Comparison of ENCODE assay signal across 2 fruit fly cellular contexts in genomic region chrX:15147069-15147468, dm6.
TF ChIP-seq lines count a peak whose summit lies in the region.

No protein-coding gene starts in this region.

- TF ChIP-seq CTCF in whole organism, embryonic (GFP tag; optimal IDR thresholded peaks at IDR 0.05; lab: Kevin White, UChicago), result no peak

TF ChIP-seq in whole organism, embryonic, 481 proteins besides CTCF, POLR2A, EP300 and RAD21:
- TF ChIP-seq pros (GFP tag; optimal IDR thresholded peaks at IDR 0.05; lab: Kevin White, UChicago) (peak; percentile 98), Blimp-1 (GFP tag; optimal IDR thresholded peaks at IDR 0.05; lab: Kevin White, UChicago) (peak; percentile 88), tna (GFP tag; IDR thresholded peaks at IDR 0.05; lab: Robert Waterston, UW; ENCODE audit: partially characterized antibody) (no peak), fd64A (GFP tag; optimal IDR thresholded peaks at IDR 0.05; lab: Kevin White, UChicago) (no peak)

TF ChIP-seq in whole organism, prepupa, 60 proteins besides CTCF, POLR2A, EP300 and RAD21:
- TF ChIP-seq CG31627 (GFP tag; optimal IDR thresholded peaks at IDR 0.05; lab: Kevin White, UChicago), result no peak
- TF ChIP-seq Ets21C (GFP tag; optimal IDR thresholded peaks at IDR 0.05; lab: Kevin White, UChicago), result no peak
- peak; percentile 45 for TF ChIP-seq Blimp-1 (GFP tag; optimal IDR thresholded peaks at IDR 0.05; lab: Kevin White, UChicago)
- no peak for TF ChIP-seq dsx (GFP tag; optimal IDR thresholded peaks at IDR 0.05; lab: Kevin White, UChicago; ENCODE audit: poor library complexity, severe bottlenecking)
- TF ChIP-seq esn (GFP tag; optimal IDR thresholded peaks at IDR 0.05; lab: Kevin White, UChicago), result no peak
- no peak for TF ChIP-seq fd85E (GFP tag; optimal IDR thresholded peaks at IDR 0.05; lab: Kevin White, UChicago)

Comparison
In these comparisons a context has a peak if more than half of its experiments do, and no peak if none do; other contexts are left out.
1. Of the 7 proteins assayed by ChIP-seq in both whole organism, embryonic and whole organism, prepupa: peak only in whole organism, embryonic: none; only in whole organism, prepupa: none; in both: Blimp-1; in neither: 6.